Worm (Caenorhabditis elegans) whole organism, mixed stage, embryonic: ENCODE results near the gene Y51H4A.941.
"Not testable (repeated sequence)": the region's sequence is repeated elsewhere in the genome, so short reads cannot be mapped to it uniquely, and the experiment has no call there.

Experiments used
- M03D4.4 ChIP-seq: sonication (generic microtip); optimal IDR thresholded peaks from 2 replicates; lab custom pipeline; 2017; ENCODE audit warnings: mild to moderate bottlenecking, missing genetic modification characterization, missing compliant biosample characterization
- blmp-1 ChIP-seq: fragments of 150-350 bp; optimal IDR thresholded peaks from 2 replicates; lab custom pipeline; 2014; ENCODE audit warnings: missing biosample characterization, missing genetic modification characterization
- ceh-39 ChIP-seq: fragments of 150-350 bp; optimal IDR thresholded peaks from 2 replicates; lab custom pipeline; 2014; ENCODE audit warnings: missing biosample characterization, missing genetic modification characterization
- ceh-83 ChIP-seq: fragments of 200-800 bp; sonication (Bioruptor generic); optimal IDR thresholded peaks from 2 replicates; lab custom pipeline; 2018; ENCODE audit warnings: mild to moderate bottlenecking, missing genetic modification characterization, missing compliant biosample characterization
- ces-1 ChIP-seq: fragments of 150-350 bp; optimal IDR thresholded peaks from 2 replicates; lab custom pipeline; 2014; ENCODE audit warnings: missing biosample characterization, missing genetic modification reagents, missing genetic modification characterization
- cnd-1 ChIP-seq: fragments of 200-800 bp; sonication (Bioruptor generic); optimal IDR thresholded peaks from 2 replicates; lab custom pipeline; 2018; ENCODE audit warnings: mild to moderate bottlenecking, missing genetic modification characterization, missing compliant biosample characterization
- drap-1 ChIP-seq: fragments of 200-800 bp; sonication (Bioruptor generic); optimal IDR thresholded peaks from 3 replicates; lab custom pipeline; 2018; ENCODE audit warnings: mild to moderate bottlenecking, missing genetic modification characterization, missing compliant biosample characterization
- elt-3 ChIP-seq: fragments of 150-350 bp; optimal IDR thresholded peaks from 2 replicates; lab custom pipeline; 2014; ENCODE audit warnings: missing biosample characterization, missing genetic modification characterization
- flh-1 ChIP-seq: fragments of 200-800 bp; sonication (Bioruptor generic); optimal IDR thresholded peaks from 2 replicates; lab custom pipeline; 2018; ENCODE audit warnings: mild to moderate bottlenecking, missing genetic modification characterization, moderate library complexity, missing compliant biosample characterization
- ham-2 ChIP-seq: fragments of 200-800 bp; sonication (Bioruptor generic); optimal IDR thresholded peaks from 2 replicates; lab custom pipeline; 2018; ENCODE audit warnings: mild to moderate bottlenecking, missing genetic modification characterization, missing compliant biosample characterization
- hlh-1 ChIP-seq: fragments of 150-350 bp; optimal IDR thresholded peaks from 2 replicates; lab custom pipeline; 2014; ENCODE audit warnings: missing biosample characterization, missing genetic modification reagents, missing genetic modification characterization
- lin-13 ChIP-seq: fragments of 150-350 bp; optimal IDR thresholded peaks from 2 replicates; lab custom pipeline; 2014; ENCODE audit warnings: missing biosample characterization, missing genetic modification characterization
- lin-32 ChIP-seq: fragments of 200-800 bp; sonication (Bioruptor generic); optimal IDR thresholded peaks from 2 replicates; lab custom pipeline; 2018; ENCODE audit warnings: mild to moderate bottlenecking, missing genetic modification characterization, missing compliant biosample characterization
- lsy-2 ChIP-seq: fragments of 150-350 bp; optimal IDR thresholded peaks from 2 replicates; lab custom pipeline; 2014; ENCODE audit warnings: missing biosample characterization, missing genetic modification characterization
- mep-1 ChIP-seq: fragments of 150-350 bp; optimal IDR thresholded peaks from 2 replicates; lab custom pipeline; 2017; ENCODE audit warnings: missing biosample characterization, missing genetic modification reagents, missing genetic modification characterization, inconsistent platforms
- mls-2 ChIP-seq: sonication (generic microtip); optimal IDR thresholded peaks from 2 replicates; lab custom pipeline; 2016; ENCODE audit warnings: mild to moderate bottlenecking, missing genetic modification characterization, moderate library complexity, missing compliant biosample characterization
- nhr-237 ChIP-seq: fragments of 150-350 bp; optimal IDR thresholded peaks from 2 replicates; lab custom pipeline; 2014; ENCODE audit warnings: missing biosample characterization, missing genetic modification characterization
- nhr-28 ChIP-seq: fragments of 150-350 bp; optimal IDR thresholded peaks from 2 replicates; lab custom pipeline; 2014; ENCODE audit warnings: missing biosample characterization, missing genetic modification characterization
- pha-4 ChIP-seq: fragments of 150-350 bp; optimal IDR thresholded peaks from 2 replicates; lab custom pipeline; 2018; ENCODE audit warnings: missing biosample characterization, missing genetic modification reagents, missing genetic modification characterization
- sem-2 ChIP-seq: fragments of 200-800 bp; sonication (Bioruptor generic); optimal IDR thresholded peaks from 2 replicates; lab custom pipeline; 2018; ENCODE audit warnings: mild to moderate bottlenecking, missing genetic modification characterization, missing compliant biosample characterization
- sptf-1 ChIP-seq: sonication (generic microtip); optimal IDR thresholded peaks from 2 replicates; lab custom pipeline; 2017; ENCODE audit warnings: mild to moderate bottlenecking, missing genetic modification characterization, moderate library complexity, missing compliant biosample characterization
- tbx-8 ChIP-seq: fragments of 200-800 bp; sonication (Bioruptor generic); optimal IDR thresholded peaks from 2 replicates; lab custom pipeline; 2018; ENCODE audit warnings: mild to moderate bottlenecking, missing genetic modification characterization, moderate library complexity, missing compliant biosample characterization
- unc-120 ChIP-seq: sonication (generic microtip); optimal IDR thresholded peaks from 2 replicates; lab custom pipeline; 2017; ENCODE audit warnings: missing genetic modification characterization, missing compliant biosample characterization; ENCODE audit not compliant: poor library complexity, severe bottlenecking
- unc-62 ChIP-seq: fragments of 150-350 bp; optimal IDR thresholded peaks from 2 replicates; lab custom pipeline; 2014; ENCODE audit warnings: missing biosample characterization, missing genetic modification reagents, missing genetic modification characterization
- zip-8 ChIP-seq: fragments of 150-350 bp; optimal IDR thresholded peaks from 2 replicates; lab custom pipeline; 2014; ENCODE audit warnings: missing biosample characterization, missing genetic modification characterization
- ztf-11 ChIP-seq: fragments of 150-350 bp; optimal IDR thresholded peaks from 2 replicates; lab custom pipeline; 2014; ENCODE audit warnings: missing biosample characterization, missing genetic modification characterization

Gene Y51H4A.941

ce11 chrIV:16696422-16696821, 2.0 kb upstream of the Y51H4A.941 start:
- no peak for TF ChIP-seq blmp-1 (tag; lab: Kevin White, UChicago)
- TF ChIP-seq unc-120: no peak
- TF ChIP-seq mls-2: no peak
- TF ChIP-seq cnd-1 (tag; lab: Kevin White, UChicago): no peak
- no peak for TF ChIP-seq zip-8 (tag; lab: Kevin White, UChicago)

DNA sequence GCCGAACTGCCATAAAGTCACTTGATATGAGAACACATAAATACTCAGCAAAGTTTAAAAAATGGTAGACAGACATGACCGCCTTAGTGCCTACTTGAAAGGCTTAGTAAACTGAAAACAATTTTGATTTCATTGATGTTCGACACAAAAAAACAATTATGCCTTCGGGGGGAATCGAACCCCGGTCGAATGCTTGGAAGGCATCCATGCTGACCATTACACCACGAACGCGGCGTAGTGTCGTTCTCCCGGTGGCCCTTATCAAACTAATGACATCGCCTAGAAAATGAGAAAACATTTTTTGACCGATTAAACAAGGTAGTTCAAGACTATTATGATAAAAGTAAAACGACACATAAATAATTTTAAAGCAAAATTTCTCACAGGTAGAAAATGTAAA, 10.2 kb downstream of the Y51H4A.941 start:
- TF ChIP-seq elt-3 (tag; lab: Kevin White, UChicago) (no peak), ceh-83 (GFP tag; lab: Kevin White, UChicago) (peak; percentile 41), ham-2 (peak; percentile 23), M03D4.4 (tag; lab: Kevin White, UChicago) (peak; percentile 57)
- TF ChIP-seq, all 35 proteins: peak for 3

DNA sequence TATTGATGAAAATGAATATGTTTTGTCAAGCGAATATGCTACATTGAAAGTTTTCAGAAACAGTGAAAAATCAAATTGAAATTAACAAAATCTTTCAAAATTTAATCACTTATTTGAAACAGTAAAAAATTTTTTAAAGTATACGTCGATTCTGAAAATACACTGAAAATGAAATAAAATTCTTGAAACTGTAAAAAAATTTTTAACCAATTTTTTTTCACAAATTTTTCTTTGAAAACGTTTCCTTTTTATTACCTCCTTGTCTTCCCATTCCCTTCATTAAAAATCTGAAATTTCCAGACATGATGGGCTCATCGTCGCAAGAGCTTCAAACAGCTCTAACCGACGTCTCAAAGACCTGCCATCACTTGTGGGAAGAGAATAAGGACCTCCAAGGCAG, 30.4 kb downstream of the Y51H4A.941 start, which contains the start of gene sta-1:
Gene sta-1, plus strand, starts transcription at position 301 of the 400 bp plus-strand sequence.
- TF ChIP-seq zip-8, lin-13, elt-3 (tag; lab: Kevin White, UChicago): not testable (repeated sequence)

- TF ChIP-seq cnd-1 (tag; lab: Kevin White, UChicago): no peak
- TF ChIP-seq ces-1 (GFP tag; lab: Kevin White, UChicago): peak; percentile 49
- TF ChIP-seq unc-120: peak; percentile 76
- TF ChIP-seq hlh-1 (tag; lab: Kevin White, UChicago): peak; percentile 64
- peak; percentile 57 for TF ChIP-seq pha-4 (tag; lab: Kevin White, UChicago)
- TF ChIP-seq drap-1 (GFP tag; lab: Kevin White, UChicago): no peak
- TF ChIP-seq lsy-2: peak; percentile 16
- TF ChIP-seq, all 35 proteins: peak for 5
These were observed 30.9 kb downstream of the Y51H4A.941 start for ce11 chrIV:16663591-16663990.

DNA sequence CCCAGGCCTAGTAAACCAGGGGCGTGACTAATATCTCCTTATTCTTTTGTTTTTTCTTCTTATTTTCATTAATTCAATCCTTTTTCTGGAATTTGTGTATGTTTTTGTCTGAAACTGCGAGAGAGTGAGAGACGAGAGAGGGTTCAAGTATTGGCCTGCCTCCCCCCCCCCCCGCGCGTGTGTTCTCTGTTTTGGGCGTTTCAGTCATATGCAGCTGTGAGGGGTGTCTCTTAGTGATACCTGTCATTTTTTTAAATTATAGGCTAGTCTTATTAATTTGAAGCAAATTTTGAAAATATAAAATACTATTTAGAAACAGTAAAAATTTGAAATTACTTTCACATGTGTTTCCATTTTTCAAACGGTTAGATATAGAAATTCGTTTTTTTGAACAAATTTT, 35.0 kb downstream of the Y51H4A.941 start:
- TF ChIP-seq nhr-237 (tag; lab: Kevin White, UChicago) (no peak), sptf-1 (tag; lab: Kevin White, UChicago) (peak; percentile 7)

ce11 chrIV:16658731-16659130, 35.7 kb downstream of the Y51H4A.941 start:
- TF ChIP-seq tbx-8: no peak
- TF ChIP-seq nhr-237 (tag; lab: Kevin White, UChicago): no peak
- no peak for TF ChIP-seq elt-3 (tag; lab: Kevin White, UChicago)
- no peak for TF ChIP-seq blmp-1 (tag; lab: Kevin White, UChicago)
- no peak for TF ChIP-seq sem-2 (GFP tag; lab: Kevin White, UChicago)
- no peak for TF ChIP-seq M03D4.4 (tag; lab: Kevin White, UChicago)
- no peak for TF ChIP-seq ceh-83 (GFP tag; lab: Kevin White, UChicago)
- no peak for TF ChIP-seq mls-2
- no peak for TF ChIP-seq sptf-1 (tag; lab: Kevin White, UChicago)
- TF ChIP-seq nhr-28 (tag; lab: Kevin White, UChicago): no peak
- TF ChIP-seq flh-1 (GFP tag; lab: Kevin White, UChicago): no peak
- TF ChIP-seq drap-1 (GFP tag; lab: Kevin White, UChicago): no peak
- TF ChIP-seq hlh-1 (tag; lab: Kevin White, UChicago): no peak
- TF ChIP-seq ztf-11 (tag; lab: Kevin White, UChicago): no peak
- TF ChIP-seq lin-32 (GFP tag; lab: Kevin White, UChicago): no peak

DNA sequence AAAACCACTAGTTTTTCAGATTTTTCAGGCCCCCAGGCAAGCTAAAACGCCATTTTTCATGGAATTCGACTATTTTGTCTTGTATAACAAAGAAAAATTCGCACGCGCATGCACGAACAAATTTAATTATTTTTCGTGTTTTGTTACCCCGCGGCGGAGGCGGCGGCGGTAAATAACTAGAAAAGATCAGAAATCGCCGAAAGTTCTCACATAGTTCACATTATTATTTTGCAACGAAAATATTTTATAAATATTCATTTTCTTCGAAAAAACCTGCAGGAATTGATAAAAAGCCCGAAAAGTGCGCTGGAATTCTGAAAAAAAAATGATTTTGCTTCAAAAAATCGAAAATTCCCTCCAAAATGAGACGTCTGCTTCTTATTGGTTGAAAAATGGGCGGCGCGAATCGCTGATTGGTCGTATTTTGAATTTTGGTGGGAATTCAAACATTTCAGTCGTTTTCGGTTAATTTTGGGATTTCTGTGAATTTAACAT, 36.9 kb downstream of the Y51H4A.941 start:
- TF ChIP-seq pha-4 (tag; lab: Kevin White, UChicago) (no peak), ces-1 (GFP tag; lab: Kevin White, UChicago) (peak; percentile 64)
- TF ChIP-seq, all 35 proteins: peak for 1

- TF ChIP-seq ces-1 (GFP tag; lab: Kevin White, UChicago) (peak; percentile 60), lsy-2 (peak; percentile 98), ham-2 (no peak), drap-1 (GFP tag; lab: Kevin White, UChicago) (peak; percentile 33), nhr-237 (tag; lab: Kevin White, UChicago) (peak; percentile 82), pha-4 (tag; lab: Kevin White, UChicago) (peak; percentile 93), tbx-8 (no peak), zip-8 (tag; lab: Kevin White, UChicago) (no peak), hlh-1 (tag; lab: Kevin White, UChicago) (peak; percentile 52), sptf-1 (tag; lab: Kevin White, UChicago) (peak; percentile 55), mep-1 (tag; lab: Kevin White, UChicago) (peak; percentile 89), ceh-39 (peak; percentile 84), unc-62 (GFP tag; lab: Kevin White, UChicago) (peak; percentile 29), M03D4.4 (tag; lab: Kevin White, UChicago) (peak; percentile 51), lin-13 (tag; lab: Kevin White, UChicago) (peak; percentile 89), unc-120 (peak; percentile 35)
These were observed 38.2 kb downstream of the Y51H4A.941 start, which contains the start of gene tsr-2 for ce11 chrIV:16656232-16656631. Gene tsr-2, plus strand, starts transcription at chrIV:16656613.
